Fruit fly (Drosophila melanogaster): ENCODE measurements around the gene Apc.

The Apc gene

dm6 chr3R:28888561-28889426 lies 44.2 kb upstream of the Apc start (continued):
- TF ChIP-seq az2 (GFP tag; optimal IDR thresholded peaks at IDR 0.05) (peak; percentile 66), Bgb (GFP tag; IDR thresholded peaks at IDR 0.05; ENCODE audit: partially characterized antibody) (no peak), CG33213 (GFP tag; optimal IDR thresholded peaks at IDR 0.05) (peak; percentile 77), CG32532 (GFP tag; IDR thresholded peaks at IDR 0.05) (peak; percentile 78), H15 (GFP tag; IDR thresholded peaks at IDR 0.05) (peak; percentile 69), chinmo (GFP tag; IDR thresholded peaks at IDR 0.05; ENCODE audit: partially characterized antibody) (0 out of 4 replicates have a peak, but pooled peaks have one; percentile 15), Dip3 (GFP tag; optimal IDR thresholded peaks at IDR 0.05) (peak; percentile 92), Hr3 (GFP tag; optimal IDR thresholded peaks at IDR 0.05) (peak; percentile 75), zen2 (GFP tag; IDR thresholded peaks at IDR 0.05; ENCODE audit: partially characterized antibody) (no peak), nerfin-1 (tag; optimal IDR thresholded peaks at IDR 0.05) (peak; percentile 70), fd64A (GFP tag; optimal IDR thresholded peaks at IDR 0.05) (peak; percentile 16), CG12236 (GFP tag; optimal IDR thresholded peaks at IDR 0.05) (peak; percentile 62), dimm (GFP tag; IDR thresholded peaks at IDR 0.05) (no peak), MBD-R2 (GFP tag; IDR thresholded peaks at IDR 0.05) (peak; percentile 32), Tbp (GFP tag; optimal IDR thresholded peaks at IDR 0.05) (no peak), zf30C (GFP tag; optimal IDR thresholded peaks at IDR 0.05) (no peak), cad (GFP tag; optimal IDR thresholded peaks at IDR 0.05) (no peak), CG18011 (GFP tag; optimal IDR thresholded peaks at IDR 0.05) (peak; percentile 60), CG10462 (GFP tag; optimal IDR thresholded peaks at IDR 0.05) (peak; percentile 53), ash1 (GFP tag; optimal IDR thresholded peaks at IDR 0.05) (no peak), dmrt11E (tag; optimal IDR thresholded peaks at IDR 0.05) (peak; percentile 43), slou (GFP tag; optimal IDR thresholded peaks at IDR 0.05) (peak; percentile 53), CG4854 (GFP tag; optimal IDR thresholded peaks at IDR 0.05) (peak; percentile 70), HLH54F (GFP tag; optimal IDR thresholded peaks at IDR 0.05) (peak; percentile 91), Sin3A (optimal IDR thresholded peaks at IDR 0.05) (peak; percentile 62), CG13123 (GFP tag; optimal IDR thresholded peaks at IDR 0.05) (peak; percentile 53), tap (tag; optimal IDR thresholded peaks at IDR 0.05) (peak; percentile 65), CG11696 (GFP tag; IDR thresholded peaks at IDR 0.05) (no peak), CG12155 (GFP tag; optimal IDR thresholded peaks at IDR 0.05) (peak; percentile 82), onecut (GFP tag; IDR thresholded peaks at IDR 0.05) (peak; percentile 50), unc-4 (GFP tag; IDR thresholded peaks at IDR 0.05; ENCODE audit: partially characterized antibody) (no peak), Meics (GFP tag; optimal IDR thresholded peaks at IDR 0.05) (peak; percentile 87), C15 (GFP tag; IDR thresholded peaks at IDR 0.05) (no peak), Atf6 (GFP tag; IDR thresholded peaks at IDR 0.05) (peak; percentile 68), zen (tag; optimal IDR thresholded peaks at IDR 0.05) (peak; percentile 21), Jarid2 (GFP tag; optimal IDR thresholded peaks at IDR 0.05) (no peak), Deaf1 (tag; optimal IDR thresholded peaks at IDR 0.05) (peak; percentile 48), ewg (GFP tag; optimal IDR thresholded peaks at IDR 0.05) (peak; percentile 95), CG12769 (tag; optimal IDR thresholded peaks at IDR 0.05) (peak; percentile 72), ranshi (GFP tag; IDR thresholded peaks at IDR 0.05) (peak; percentile 65), nerfin-2 (GFP tag; IDR thresholded peaks at IDR 0.05; ENCODE audit: partially characterized antibody) (no peak), mld (GFP tag; IDR thresholded peaks at IDR 0.05; ENCODE audit: partially characterized antibody) (no peak), hbn (GFP tag; IDR thresholded peaks at IDR 0.05; ENCODE audit: partially characterized antibody) (no peak), CG12391 (tag; optimal IDR thresholded peaks at IDR 0.05) (peak; percentile 71), her (GFP tag; optimal IDR thresholded peaks at IDR 0.05) (peak; percentile 87), sim (GFP tag; IDR thresholded peaks at IDR 0.05) (no peak), kah (GFP tag; optimal IDR thresholded peaks at IDR 0.05) (peak; percentile 35), ken (GFP tag; IDR thresholded peaks at IDR 0.05) (peak; percentile 56; the same call in 1 of the 3 replicates), ham (GFP tag; IDR thresholded peaks at IDR 0.05) (peak; percentile 15; the same call in 1 of the 2 replicates)
